Worm (Caenorhabditis elegans) whole organism, L2 larva: ENCODE data around the gene dmd-6.
A peak's percentile ranks its signal among the peaks of the same experiment; 100 is the strongest.

ENCODE experiments used
- ama-1 ChIP-seq: fragments of 150-350 bp; optimal IDR thresholded peaks from 2 replicates; lab custom pipeline; 2018; ENCODE audit warnings: inconsistent platforms
- blmp-1 ChIP-seq: sonication (generic microtip); optimal IDR thresholded peaks from 2 replicates; lab custom pipeline; 2017; ENCODE audit warnings: missing genetic modification characterization, mild to moderate bottlenecking, missing compliant biosample characterization, antibody characterized with exemption, moderate library complexity; ENCODE audit not compliant: insufficient read depth
- lin-11 ChIP-seq: fragments of 150-350 bp; sonication (generic microtip); optimal IDR thresholded peaks from 2 replicates; lab custom pipeline; 2014; ENCODE audit warnings: missing biosample characterization, missing genetic modification characterization, inconsistent platforms, mixed read lengths
- lsy-2 ChIP-seq, 2 experiments: fragments of 150-350 bp in 1 of 2; sonication (generic microtip) in 1 of 2; optimal IDR thresholded peaks; 2 replicates each; lab custom pipeline; 2014 to 2017; ENCODE audit warnings: missing biosample characterization in 2 of 2, missing genetic modification characterization in 2 of 2
- nhr-11 ChIP-seq: fragments of 150-350 bp; optimal IDR thresholded peaks from 2 replicates; lab custom pipeline; 2014; ENCODE audit warnings: missing biosample characterization, missing genetic modification characterization
- nhr-23 ChIP-seq: fragments of 150-350 bp; optimal IDR thresholded peaks from 2 replicates; lab custom pipeline; 2014; ENCODE audit warnings: missing biosample characterization, missing genetic modification reagents, missing genetic modification characterization
- nhr-25 ChIP-seq: fragments of 150-350 bp; sonication (generic microtip); optimal IDR thresholded peaks from 3 replicates; lab custom pipeline; 2014; ENCODE audit warnings: missing biosample characterization, missing genetic modification characterization
- nhr-77 ChIP-seq: fragments of 150-350 bp; optimal IDR thresholded peaks from 2 replicates; lab custom pipeline; 2014; ENCODE audit warnings: missing biosample characterization, missing genetic modification characterization
- sem-4 ChIP-seq: fragments of 150-350 bp; optimal IDR thresholded peaks from 2 replicates; lab custom pipeline; 2014; ENCODE audit warnings: missing biosample characterization, missing genetic modification reagents, missing genetic modification characterization
- snpc-4 ChIP-seq: fragments of 150-350 bp; optimal IDR thresholded peaks from 2 replicates; lab custom pipeline; 2014; ENCODE audit warnings: missing biosample characterization, missing genetic modification characterization
- zag-1 ChIP-seq: fragments of 150-350 bp; optimal IDR thresholded peaks from 2 replicates; lab custom pipeline; 2014; ENCODE audit warnings: missing biosample characterization, missing genetic modification characterization

- TF ChIP-seq blmp-1 (tag; lab: Kevin White, UChicago) (no peak), lsy-2 (tag; optimal IDR thresholded peaks at IDR 0.05; lab: Kevin White, UChicago) (peak; percentile 42 to 58), nhr-23 (tag; lab: Kevin White, UChicago) (no peak), snpc-4 (tag; lab: Kevin White, UChicago) (peak; percentile 37), nhr-25 (no peak), nhr-77 (tag; lab: Kevin White, UChicago) (no peak), sem-4 (no peak), ama-1 (no peak), zag-1 (peak; percentile 15), lin-11 (tag; lab: Kevin White, UChicago) (no peak), nhr-11 (tag; lab: Kevin White, UChicago) (no peak)
Observed at ce11 chrIV:14620543-14620942, 4.1 kb downstream of the dmd-6 start.
